Worm (Caenorhabditis elegans): ENCODE measurements around the gene cfap-36.

DNA sequence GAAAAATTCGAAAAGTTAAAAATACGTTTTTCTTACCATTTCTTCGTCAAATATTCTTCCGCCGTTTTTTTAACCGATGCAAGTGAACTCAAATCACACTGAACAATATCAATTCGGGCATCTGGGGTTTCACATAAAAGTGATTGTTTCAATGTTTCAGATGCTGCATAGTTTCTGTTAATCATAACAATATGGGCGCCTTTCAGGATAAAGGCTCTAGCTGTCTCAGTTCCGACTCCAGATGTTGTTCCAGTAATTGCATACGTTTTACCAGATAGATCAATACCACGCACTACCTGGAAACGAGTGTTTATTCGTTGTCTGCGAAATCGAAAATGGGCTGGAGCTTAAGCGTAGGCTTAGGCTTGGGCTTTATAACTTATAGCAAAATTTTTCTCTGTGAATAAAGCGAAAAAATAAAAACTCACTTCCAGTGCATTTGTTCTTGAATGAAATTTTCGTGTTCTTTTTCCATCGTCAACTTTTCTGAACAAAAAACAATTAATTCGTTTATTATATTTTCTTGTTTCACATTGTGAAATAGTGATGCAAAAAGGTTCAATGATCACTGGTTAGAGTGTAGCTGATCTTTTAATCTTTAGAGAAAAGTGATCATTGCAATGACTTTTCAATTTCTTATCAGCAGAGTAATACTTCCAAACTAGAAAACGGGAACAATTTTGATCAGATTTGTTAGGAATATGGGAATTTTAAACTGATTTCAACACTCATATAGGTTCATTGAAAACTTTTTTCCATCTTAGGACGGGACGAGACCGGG lies 39.6 kb upstream of the cfap-36 start:
- no peak for TF ChIP-seq nhr-90 (tag; optimal IDR thresholded peaks at IDR 0.05; ENCODE audit: poor library complexity)
- no peak for TF ChIP-seq lin-15B (tag; optimal IDR thresholded peaks at IDR 0.05)

All from whole organism, L1 larva.